Fruit fly (Drosophila melanogaster) whole organism, embryonic: ENCODE measurements around the gene Or85a.

Experiments
- Aef1 ChIP-seq: fragments of 200-800 bp; sonication (Bioruptor generic); IDR thresholded peaks from 3 replicates; pipeline ENCODE4 v1.3.6; 2022; ENCODE audit warnings: missing biosample characterization, missing genetic modification characterization
- Atf-2 ChIP-seq: fragments of 200-800 bp; sonication (Bioruptor generic); optimal IDR thresholded peaks from 2 replicates; lab custom pipeline; 2016; ENCODE audit warnings: missing biosample characterization, missing genetic modification characterization
- Atf3 ChIP-seq: fragments of 200-800 bp; sonication (Bioruptor generic); optimal IDR thresholded peaks from 3 replicates; lab custom pipeline; 2016; ENCODE audit warnings: missing biosample characterization, missing genetic modification characterization
- Bgb ChIP-seq: fragments of 200-800 bp; sonication (Bioruptor generic); IDR thresholded peaks from 2 replicates; pipeline ENCODE4 v1.3.6; 2022; ENCODE audit warnings: missing biosample characterization, missing genetic modification characterization; ENCODE audit not compliant: partially characterized antibody
- BtbVII ChIP-seq: fragments of 200-800 bp; sonication (Bioruptor generic); optimal IDR thresholded peaks from 3 replicates; lab custom pipeline; 2017; ENCODE audit warnings: missing biosample characterization, mild to moderate bottlenecking, missing genetic modification characterization
- CG12391 ChIP-seq: fragments of 200-800 bp; sonication (Bioruptor generic); optimal IDR thresholded peaks from 3 replicates; lab custom pipeline; 2018; ENCODE audit warnings: missing biosample characterization, mild to moderate bottlenecking, missing genetic modification characterization, moderate library complexity
- CG13624 ChIP-seq: fragments of 200-800 bp; sonication (Bioruptor generic); optimal IDR thresholded peaks from 2 replicates; lab custom pipeline; 2016; ENCODE audit warnings: missing biosample characterization, missing genetic modification characterization
- CG14441 ChIP-seq: fragments of 200-800 bp; sonication (Bioruptor generic); IDR thresholded peaks from 2 replicates; pipeline ENCODE4 v1.3.6; 2022; ENCODE audit warnings: missing biosample characterization, missing genetic modification characterization
- CG14667 ChIP-seq: fragments of 200-800 bp; sonication (Bioruptor generic); IDR thresholded peaks from 2 replicates; pipeline ENCODE4 v1.3.6; 2022; ENCODE audit warnings: missing biosample characterization, missing genetic modification characterization
- CG1647 ChIP-seq: fragments of 200-800 bp; sonication (Bioruptor generic); optimal IDR thresholded peaks from 3 replicates; lab custom pipeline; 2016; ENCODE audit warnings: missing biosample characterization, missing genetic modification characterization
- CG16779 ChIP-seq: fragments of 200-800 bp; sonication (Bioruptor generic); IDR thresholded peaks from 2 replicates; pipeline ENCODE4 v1.3.6; 2022; ENCODE audit warnings: missing biosample characterization, missing genetic modification characterization
- CG17328 ChIP-seq: fragments of 200-800 bp; sonication (Bioruptor generic); IDR thresholded peaks from 2 replicates; pipeline ENCODE4 v1.3.6; 2022; ENCODE audit warnings: missing biosample characterization, missing genetic modification characterization
- CG3065 ChIP-seq: fragments of 200-800 bp; sonication (Bioruptor generic); optimal IDR thresholded peaks from 2 replicates; lab custom pipeline; 2016; ENCODE audit warnings: missing biosample characterization, missing genetic modification characterization
- CG31365 ChIP-seq: fragments of 200-800 bp; sonication (Bioruptor generic); optimal IDR thresholded peaks from 2 replicates; lab custom pipeline; 2018; ENCODE audit warnings: missing biosample characterization, mild to moderate bottlenecking, missing genetic modification characterization
- CG31388 ChIP-seq: fragments of 200-800 bp; sonication (Bioruptor generic); optimal IDR thresholded peaks from 2 replicates; lab custom pipeline; 2016; ENCODE audit warnings: missing biosample characterization, missing genetic modification characterization
- CG33213 ChIP-seq: fragments of 200-800 bp; sonication (Bioruptor generic); optimal IDR thresholded peaks from 3 replicates; lab custom pipeline; 2016; ENCODE audit warnings: missing biosample characterization, missing genetic modification characterization
- CG3847 ChIP-seq: fragments of 200-800 bp; sonication (Bioruptor generic); IDR thresholded peaks from 2 replicates; pipeline ENCODE4 v1.3.6; 2022; ENCODE audit warnings: missing biosample characterization, missing genetic modification characterization
- CG4360 ChIP-seq: fragments of 200-800 bp; sonication (Bioruptor generic); IDR thresholded peaks from 2 replicates; pipeline ENCODE4 v1.3.6; 2022; ENCODE audit warnings: missing biosample characterization, missing genetic modification characterization
- CG4404 ChIP-seq: fragments of 200-800 bp; sonication (Bioruptor generic); IDR thresholded peaks from 2 replicates; pipeline ENCODE4 v1.3.6; 2022; ENCODE audit warnings: missing biosample characterization, missing genetic modification characterization
- CG6654 ChIP-seq: fragments of 200-800 bp; sonication (Bioruptor generic); optimal IDR thresholded peaks from 2 replicates; lab custom pipeline; 2017; ENCODE audit warnings: missing biosample characterization, mild to moderate bottlenecking, missing genetic modification characterization
- CG7839 ChIP-seq: fragments of 200-800 bp; sonication (Bioruptor generic); optimal IDR thresholded peaks from 3 replicates; lab custom pipeline; 2018; ENCODE audit warnings: missing biosample characterization, mild to moderate bottlenecking, missing genetic modification characterization, moderate library complexity
- CG8281 ChIP-seq: fragments of 200-800 bp; sonication (Bioruptor generic); optimal IDR thresholded peaks from 2 replicates; lab custom pipeline; 2018; ENCODE audit warnings: missing biosample characterization, mild to moderate bottlenecking, missing genetic modification characterization, moderate library complexity
- CG8290 ChIP-seq, 3 experiments: fragments of 200-800 bp; sonication (Bioruptor generic); optimal IDR thresholded peaks; 2 replicates each; lab custom pipeline; 2016 to 2019; ENCODE audit warnings: missing biosample characterization in 3 of 3, missing genetic modification characterization in 3 of 3, mild to moderate bottlenecking in 2 of 3, moderate library complexity in 1 of 3
- CkIIα-i1 ChIP-seq: fragments of 200-800 bp; sonication (Bioruptor generic); IDR thresholded peaks from 2 replicates; pipeline ENCODE4 v1.3.6; 2022; ENCODE audit warnings: missing biosample characterization, missing genetic modification characterization
- Doc2 ChIP-seq: fragments of 200-800 bp; sonication (Bioruptor generic); IDR thresholded peaks from 2 replicates; pipeline ENCODE4 v1.3.6; 2022; ENCODE audit warnings: missing biosample characterization, missing genetic modification characterization
- Doc3 ChIP-seq: fragments of 200-800 bp; sonication (Bioruptor generic); IDR thresholded peaks from 3 replicates; pipeline ENCODE4 v1.3.6; 2022; ENCODE audit warnings: missing biosample characterization, missing genetic modification characterization; ENCODE audit not compliant: partially characterized antibody
- Ets65A ChIP-seq: fragments of 200-800 bp; sonication (Bioruptor generic); peaks from one replicate; lab custom pipeline; 2016; ENCODE audit warnings: missing biosample characterization, missing genetic modification characterization
- HLHmδ ChIP-seq: fragments of 200-800 bp; sonication (Bioruptor generic); optimal IDR thresholded peaks from 2 replicates; lab custom pipeline; 2018; ENCODE audit warnings: missing biosample characterization, mild to moderate bottlenecking, missing genetic modification characterization, moderate library complexity
- HmgD ChIP-seq: fragments of 200-800 bp; sonication (Bioruptor generic); optimal IDR thresholded peaks from 3 replicates; lab custom pipeline; 2016; ENCODE audit warnings: missing biosample characterization, missing genetic modification characterization
- Nf-YC ChIP-seq: fragments of 200-800 bp; optimal IDR thresholded peaks from 3 replicates; lab custom pipeline; 2019; ENCODE audit warnings: missing biosample characterization, mild to moderate bottlenecking, missing genetic modification characterization, moderate library complexity
- Sin3A ChIP-seq: fragments of >200 bp; optimal IDR thresholded peaks from 2 replicates; lab custom pipeline; 2018
- Stat92E ChIP-seq, 3 experiments: fragments of >200 bp in 2 of 3; fragments of 200-800 bp in 1 of 3; sonication (Bioruptor generic) in 1 of 3; optimal IDR thresholded peaks; 2 replicates each; lab custom pipeline; 2017 to 2019; ENCODE audit warnings: missing biosample characterization in 3 of 3, missing genetic modification characterization in 3 of 3, mild to moderate bottlenecking in 1 of 3, moderate library complexity in 1 of 3
- Tbp ChIP-seq: fragments of >200 bp; optimal IDR thresholded peaks from 2 replicates; lab custom pipeline; 2018; ENCODE audit warnings: missing biosample characterization, missing genetic modification characterization
- ac ChIP-seq: fragments of 200-800 bp; sonication (Bioruptor generic); optimal IDR thresholded peaks from 3 replicates; lab custom pipeline; 2017; ENCODE audit warnings: missing biosample characterization, mild to moderate bottlenecking, missing genetic modification characterization
- ase ChIP-seq: fragments of 200-800 bp; sonication (Bioruptor generic); IDR thresholded peaks from 3 replicates; pipeline ENCODE4 v1.3.6; 2022; ENCODE audit warnings: missing biosample characterization, missing genetic modification characterization
- ash1 ChIP-seq: fragments of 200-800 bp; sonication (Bioruptor generic); optimal IDR thresholded peaks from 2 replicates; lab custom pipeline; 2018; ENCODE audit warnings: missing biosample characterization, mild to moderate bottlenecking, missing genetic modification characterization
- dysf ChIP-seq: fragments of 200-800 bp; sonication (Bioruptor generic); IDR thresholded peaks from 3 replicates; pipeline ENCODE4 v1.3.6; 2022; ENCODE audit warnings: missing biosample characterization, missing genetic modification characterization
- esg ChIP-seq: fragments of 200-800 bp; sonication (Bioruptor generic); conservative IDR thresholded peaks from 2 replicates; pipeline ENCODE4 v1.3.6; 2022; ENCODE audit warnings: missing biosample characterization, missing genetic modification characterization
- fd102C ChIP-seq: fragments of 200-800 bp; sonication (Bioruptor generic); optimal IDR thresholded peaks from 2 replicates; lab custom pipeline; 2018; ENCODE audit warnings: missing biosample characterization, mild to moderate bottlenecking, missing genetic modification characterization, moderate library complexity
- fu2 ChIP-seq: fragments of 200-800 bp; sonication (Bioruptor generic); optimal IDR thresholded peaks from 2 replicates; lab custom pipeline; 2016; ENCODE audit warnings: missing biosample characterization, missing genetic modification characterization
- jumu ChIP-seq: fragments of 200-800 bp; sonication (Bioruptor generic); optimal IDR thresholded peaks from 3 replicates; lab custom pipeline; 2016; ENCODE audit warnings: missing biosample characterization, missing genetic modification characterization
- lab ChIP-seq: fragments of 200-800 bp; sonication (Bioruptor generic); optimal IDR thresholded peaks from 3 replicates; lab custom pipeline; 2017; ENCODE audit warnings: missing biosample characterization, missing genetic modification characterization, mild to moderate bottlenecking, moderate library complexity, missing genetic modification reagents
- lbe ChIP-seq: fragments of 200-800 bp; sonication (Bioruptor generic); optimal IDR thresholded peaks from 2 replicates; lab custom pipeline; 2016; ENCODE audit warnings: missing biosample characterization, mild to moderate bottlenecking, missing genetic modification characterization
- nau ChIP-seq: fragments of 200-800 bp; sonication (Bioruptor generic); optimal IDR thresholded peaks from 3 replicates; lab custom pipeline; 2017; ENCODE audit warnings: missing biosample characterization, mild to moderate bottlenecking, missing genetic modification characterization, missing genetic modification reagents
- nerfin-2 ChIP-seq: fragments of 200-800 bp; sonication (Bioruptor generic); IDR thresholded peaks from 2 replicates; pipeline ENCODE4 v1.3.6; 2022; ENCODE audit warnings: missing biosample characterization, missing genetic modification characterization; ENCODE audit not compliant: partially characterized antibody
- otp ChIP-seq: fragments of 200-800 bp; sonication (Bioruptor generic); IDR thresholded peaks from 3 replicates; pipeline ENCODE4, ENCODE4 v1.3.6; 2022; ENCODE audit warnings: missing biosample characterization, missing genetic modification characterization
- pros ChIP-seq: fragments of 200-800 bp; sonication (Bioruptor generic); optimal IDR thresholded peaks from 3 replicates; lab custom pipeline; 2019; ENCODE audit warnings: missing biosample characterization, mild to moderate bottlenecking, missing genetic modification characterization, moderate library complexity
- row ChIP-seq: fragments of 200-800 bp; sonication (Bioruptor generic); IDR thresholded peaks from 3 replicates; pipeline ENCODE4 v1.3.6; 2022; ENCODE audit warnings: missing biosample characterization, missing genetic modification characterization
- shn ChIP-seq: fragments of 200-800 bp; sonication (Bioruptor generic); optimal IDR thresholded peaks from 3 replicates; lab custom pipeline; 2016; ENCODE audit warnings: missing biosample characterization, missing genetic modification characterization
- so ChIP-seq: fragments of 200-800 bp; sonication (Bioruptor generic); IDR thresholded peaks from 3 replicates; pipeline ENCODE4 v1.3.6; 2022; ENCODE audit warnings: missing biosample characterization, missing genetic modification characterization
- sr ChIP-seq: fragments of 200-800 bp; sonication (Bioruptor generic); IDR thresholded peaks from 3 replicates; pipeline ENCODE4 v1.3.6; 2022; ENCODE audit warnings: missing biosample characterization, missing genetic modification characterization

Or85a gene

dm6 chr3R:8355579-8355978 lies 34.0 kb downstream of the Or85a start:
- peak; percentile 83; the same call in 1 of the 2 replicates for TF ChIP-seq Doc2 (GFP tag; lab: Robert Waterston, UW)
- TF ChIP-seq CG31388 (GFP tag; lab: Kevin White, UChicago) = peak; percentile 88
- TF ChIP-seq CG31365 (tag; lab: Kevin White, UChicago) = peak; percentile 82
- TF ChIP-seq HmgD (GFP tag; lab: Kevin White, UChicago) = peak; percentile 94
- TF ChIP-seq HLHmδ = no peak
- peak; percentile 88 for TF ChIP-seq nau (GFP tag; lab: Kevin White, UChicago)
- no peak for TF ChIP-seq Sin3A (lab: Kevin White, UChicago)
- peak; percentile 94 for TF ChIP-seq jumu
- TF ChIP-seq CG1647 (GFP tag; lab: Kevin White, UChicago) = peak; percentile 93
- peak; percentile 94 for TF ChIP-seq Atf-2 (GFP tag; lab: Kevin White, UChicago)
- no peak for TF ChIP-seq nerfin-2
- peak; percentile 91 for TF ChIP-seq Atf3 (GFP tag; lab: Kevin White, UChicago)
- TF ChIP-seq ase = peak; percentile 93
- peak; percentile 92 for TF ChIP-seq esg (GFP tag; lab: Robert Waterston, UW)
- TF ChIP-seq ash1 (GFP tag; lab: Kevin White, UChicago) = peak; percentile 70
- TF ChIP-seq otp (GFP tag; lab: Robert Waterston, UW) = peak; percentile 83; the same call in 2 of the 3 replicates
- peak; percentile 82 for TF ChIP-seq CG6654
- peak; percentile 96 for TF ChIP-seq shn (GFP tag; lab: Kevin White, UChicago)
- peak; percentile 80 for TF ChIP-seq CG8281
- TF ChIP-seq pros (GFP tag; lab: Kevin White, UChicago) = peak; percentile 44
- peak; percentile 12 for TF ChIP-seq lbe
- TF ChIP-seq CG4404 (GFP tag; lab: Robert Waterston, UW) = peak; percentile 73
- TF ChIP-seq CG14441 (GFP tag; lab: Robert Waterston, UW) = peak; percentile 94
- TF ChIP-seq CG16779 (GFP tag; lab: Robert Waterston, UW) = peak; percentile 93
- peak; percentile 100 for TF ChIP-seq Ets65A
- TF ChIP-seq fd102C (GFP tag; lab: Kevin White, UChicago) = no peak
- TF ChIP-seq so (GFP tag; lab: Robert Waterston, UW) = peak; percentile 90
- peak; percentile 96 for TF ChIP-seq CG3847 (GFP tag; lab: Robert Waterston, UW)
- TF ChIP-seq CG12391 (tag; lab: Kevin White, UChicago) = peak; percentile 95
- TF ChIP-seq Bgb (GFP tag; lab: Robert Waterston, UW) = no peak
- TF ChIP-seq CG8290 (GFP tag; optimal IDR thresholded peaks at IDR 0.05; lab: Kevin White, UChicago) = peak; percentile 81
- TF ChIP-seq CG8290 (tag; optimal IDR thresholded peaks at IDR 0.05; lab: Kevin White, UChicago) = peak in 1 of 2 experiments; percentile 98
- TF ChIP-seq lab (GFP tag; lab: Kevin White, UChicago) = peak; percentile 98
- TF ChIP-seq row = peak; percentile 97
- peak; percentile 99 for TF ChIP-seq CG13624 (GFP tag; lab: Kevin White, UChicago)
- peak; percentile 75 for TF ChIP-seq CG3065 (GFP tag; lab: Kevin White, UChicago)
- TF ChIP-seq BtbVII (GFP tag; lab: Kevin White, UChicago) = peak; percentile 95
- TF ChIP-seq CG17328 (GFP tag; lab: Robert Waterston, UW) = peak; percentile 89
- peak; percentile 96 for TF ChIP-seq CG33213
- TF ChIP-seq ac (GFP tag; lab: Kevin White, UChicago) = peak; percentile 70
- no peak for TF ChIP-seq Stat92E (GFP tag; optimal IDR thresholded peaks at IDR 0.05; lab: Kevin White, UChicago)
- TF ChIP-seq Tbp (GFP tag; lab: Kevin White, UChicago) = no peak
- TF ChIP-seq CG7839 = peak; percentile 96
- peak; percentile 69; the same call in 2 of the 3 replicates for TF ChIP-seq sr (GFP tag; lab: Robert Waterston, UW)
- TF ChIP-seq CG4360 (GFP tag; lab: Robert Waterston, UW) = peak; percentile 63
- TF ChIP-seq dysf (GFP tag; lab: Robert Waterston, UW) = peak; percentile 96
- peak; percentile 94 for TF ChIP-seq Aef1 (GFP tag; lab: Robert Waterston, UW)
- TF ChIP-seq fu2 (GFP tag; lab: Kevin White, UChicago) = peak; percentile 97
- TF ChIP-seq Doc3 (GFP tag; lab: Robert Waterston, UW) = no peak
- peak; percentile 90 for TF ChIP-seq CG14667 (GFP tag; lab: Robert Waterston, UW)
- TF ChIP-seq Nf-YC (tag; lab: Kevin White, UChicago) = peak; percentile 51
- no peak for TF ChIP-seq CkIIα-i1 (GFP tag; lab: Robert Waterston, UW)
